Worm (Caenorhabditis elegans) whole organism, L4 larva: ENCODE data around the gene srz-13.

Source experiments
- D1046.2 ChIP-seq: fragments of 200-800 bp; sonication (Bioruptor generic); IDR thresholded peaks from 2 replicates; pipeline ENCODE4 v1.3.6; 2022; ENCODE audit warnings: missing genetic modification characterization, missing compliant biosample characterization
- F26F4.8 ChIP-seq: fragments of 200-800 bp; sonication (Bioruptor generic); conservative IDR thresholded peaks from 2 replicates; pipeline ENCODE4 v1.3.6; 2022; ENCODE audit warnings: missing genetic modification characterization, missing compliant biosample characterization
- F37D6.2 ChIP-seq: sonication (generic microtip); optimal IDR thresholded peaks from 2 replicates; lab custom pipeline; 2016; ENCODE audit warnings: mild to moderate bottlenecking, missing genetic modification characterization, missing compliant biosample characterization
- Y5F2A.4 ChIP-seq: fragments of 200-800 bp; sonication (Bioruptor generic); optimal IDR thresholded peaks from 2 replicates; lab custom pipeline; 2018; ENCODE audit warnings: mild to moderate bottlenecking, missing genetic modification characterization, missing compliant biosample characterization
- Y75B8A.6 ChIP-seq: fragments of 200-800 bp; sonication (Bioruptor generic); IDR thresholded peaks from 2 replicates; pipeline ENCODE4 v1.3.6; 2022; ENCODE audit warnings: missing genetic modification reagents, missing genetic modification characterization, missing compliant biosample characterization
- aha-1 ChIP-seq: fragments of 150-350 bp; peaks from one replicate; lab custom pipeline; 2014; ENCODE audit warnings: missing biosample characterization, missing genetic modification characterization
- attf-4 ChIP-seq: sonication (generic microtip); optimal IDR thresholded peaks from 3 replicates; lab custom pipeline; 2017; ENCODE audit warnings: missing biosample characterization, missing genetic modification characterization
- ceh-20 ChIP-seq: fragments of 200-800 bp; sonication (Bioruptor generic); IDR thresholded peaks from 2 replicates; pipeline ENCODE4 v1.3.6; 2022; ENCODE audit warnings: missing genetic modification reagents, missing genetic modification characterization, missing compliant biosample characterization
- ceh-44 ChIP-seq: fragments of 200-800 bp; sonication (Bioruptor generic); IDR thresholded peaks from 2 replicates; pipeline ENCODE4 v1.3.6; 2022; ENCODE audit warnings: missing genetic modification reagents, missing genetic modification characterization, missing compliant biosample characterization
- ceh-62 ChIP-seq: sonication (generic microtip); optimal IDR thresholded peaks from 2 replicates; lab custom pipeline; 2017; ENCODE audit warnings: missing biosample characterization, missing genetic modification characterization
- ceh-82 ChIP-seq: sonication (generic microtip); optimal IDR thresholded peaks from 2 replicates; lab custom pipeline; 2017; ENCODE audit warnings: missing biosample characterization, missing genetic modification characterization
- cey-2 ChIP-seq: sonication (generic microtip); optimal IDR thresholded peaks from 3 replicates; lab custom pipeline; 2017; ENCODE audit warnings: missing genetic modification characterization, mild to moderate bottlenecking, missing compliant biosample characterization, antibody characterized with exemption, borderline replicate concordance; ENCODE audit not compliant: insufficient read depth
- daf-12 ChIP-seq: fragments of 150-350 bp; optimal IDR thresholded peaks from 2 replicates; lab custom pipeline; 2014; ENCODE audit warnings: missing biosample characterization, missing genetic modification reagents, missing genetic modification characterization
- daf-16 ChIP-seq, 3 experiments: sonication (generic microtip); optimal IDR thresholded peaks; 2 replicates each; lab custom pipeline; 2016 to 2017; ENCODE audit warnings: missing genetic modification characterization in 3 of 3, missing genetic modification reagents in 3 of 3, mild to moderate bottlenecking in 2 of 3, missing compliant biosample characterization in 2 of 3, missing biosample characterization in 1 of 3, moderate library complexity in 1 of 3
- dpl-1 ChIP-seq: fragments of 150-350 bp; optimal IDR thresholded peaks from 2 replicates; lab custom pipeline; 2014; ENCODE audit warnings: missing biosample characterization, missing genetic modification reagents, missing genetic modification characterization
- duxl-1 ChIP-seq: sonication (generic microtip); optimal IDR thresholded peaks from 2 replicates; lab custom pipeline; 2016; ENCODE audit warnings: mild to moderate bottlenecking, missing genetic modification characterization, moderate library complexity, missing compliant biosample characterization; ENCODE audit not compliant: poor library complexity
- gei-8 ChIP-seq: fragments of 200-800 bp; sonication (Bioruptor generic); optimal IDR thresholded peaks from 2 replicates; lab custom pipeline; 2018; ENCODE audit warnings: mild to moderate bottlenecking, missing genetic modification characterization, missing compliant biosample characterization
- hlh-30 ChIP-seq: sonication (generic microtip); optimal IDR thresholded peaks from 2 replicates; lab custom pipeline; 2017; ENCODE audit warnings: antibody characterized with exemption, mild to moderate bottlenecking, missing genetic modification characterization, missing compliant biosample characterization; ENCODE audit not compliant: insufficient read depth
- lin-38 ChIP-seq: fragments of 200-800 bp; sonication (Bioruptor generic); IDR thresholded peaks from 2 replicates; pipeline ENCODE4 v1.3.6; 2022; ENCODE audit warnings: missing genetic modification reagents, missing genetic modification characterization, missing compliant biosample characterization
- madf-9 ChIP-seq: fragments of 200-800 bp; sonication (Bioruptor generic); conservative IDR thresholded peaks from 2 replicates; pipeline ENCODE4 v1.3.6; 2022; ENCODE audit warnings: missing genetic modification reagents, missing genetic modification characterization, missing compliant biosample characterization
- mdt-29 ChIP-seq: fragments of 200-800 bp; sonication (Bioruptor generic); IDR thresholded peaks from 2 replicates; pipeline ENCODE4 v1.3.6; 2022; ENCODE audit warnings: missing genetic modification reagents, missing genetic modification characterization, missing compliant biosample characterization
- mxl-2 ChIP-seq: fragments of 200-800 bp; sonication (Bioruptor generic); conservative IDR thresholded peaks from 2 replicates; pipeline ENCODE4 v1.3.6; 2022; ENCODE audit warnings: missing genetic modification reagents, missing genetic modification characterization, missing compliant biosample characterization
- nhr-10 ChIP-seq: fragments of 150-350 bp; optimal IDR thresholded peaks from 2 replicates; lab custom pipeline; 2014; ENCODE audit warnings: missing biosample characterization, missing genetic modification characterization
- nhr-237 ChIP-seq: sonication (generic microtip); optimal IDR thresholded peaks from 2 replicates; lab custom pipeline; 2017; ENCODE audit warnings: missing biosample characterization, missing genetic modification characterization
- nhr-25 ChIP-seq: sonication (generic microtip); optimal IDR thresholded peaks from 2 replicates; lab custom pipeline; 2017; ENCODE audit warnings: missing genetic modification characterization, mild to moderate bottlenecking, missing compliant biosample characterization, antibody characterized with exemption, moderate library complexity, borderline replicate concordance; ENCODE audit not compliant: insufficient read depth
- nhr-28 ChIP-seq: fragments of 150-350 bp; optimal IDR thresholded peaks from 2 replicates; lab custom pipeline; 2014; ENCODE audit warnings: missing biosample characterization, missing genetic modification characterization
- nhr-6 ChIP-seq: fragments of 150-350 bp; optimal IDR thresholded peaks from 2 replicates; lab custom pipeline; 2014; ENCODE audit warnings: missing biosample characterization, missing genetic modification characterization
- nhr-76 ChIP-seq: fragments of 150-350 bp; optimal IDR thresholded peaks from 2 replicates; lab custom pipeline; 2014; ENCODE audit warnings: missing biosample characterization, missing genetic modification characterization
- nhr-77 ChIP-seq: fragments of 150-350 bp; optimal IDR thresholded peaks from 2 replicates; lab custom pipeline; 2014; ENCODE audit warnings: missing biosample characterization, missing genetic modification characterization
- pha-4 ChIP-seq, 2 experiments: fragments of 150-350 bp in 1 of 2; fragments of 200-800 bp in 1 of 2; sonication (Bioruptor generic) in 1 of 2; IDR thresholded peaks in 1 of 2; optimal IDR thresholded peaks in 1 of 2; 2 replicates each; pipeline versions ENCODE4 v1.3.6 to Lab custom; 2014 to 2022; ENCODE audit warnings: missing genetic modification characterization in 2 of 2, missing genetic modification reagents in 2 of 2, missing biosample characterization in 1 of 2, missing compliant biosample characterization in 1 of 2
- php-3 ChIP-seq: fragments of 200-800 bp; sonication (Bioruptor generic); IDR thresholded peaks from 2 replicates; pipeline ENCODE4 v1.3.6; 2022; ENCODE audit warnings: missing genetic modification reagents, missing genetic modification characterization, missing compliant biosample characterization
- pqm-1 ChIP-seq: sonication (generic microtip); optimal IDR thresholded peaks from 2 replicates; lab custom pipeline; 2017; ENCODE audit warnings: missing biosample characterization, missing genetic modification characterization
- saeg-2 ChIP-seq: fragments of 200-800 bp; sonication (Bioruptor generic); IDR thresholded peaks from 2 replicates; pipeline ENCODE4 v1.3.6; 2022; ENCODE audit warnings: missing genetic modification reagents, missing genetic modification characterization, missing compliant biosample characterization
- sdz-12 ChIP-seq: fragments of 200-800 bp; sonication (Bioruptor generic); optimal IDR thresholded peaks from 2 replicates; lab custom pipeline; 2018; ENCODE audit warnings: mild to moderate bottlenecking, missing genetic modification characterization, missing compliant biosample characterization
- spr-3 ChIP-seq: fragments of 200-800 bp; sonication (Bioruptor generic); optimal IDR thresholded peaks from 2 replicates; lab custom pipeline; 2018; ENCODE audit warnings: mild to moderate bottlenecking, missing genetic modification characterization, missing compliant biosample characterization
- tag-97 ChIP-seq: fragments of 200-800 bp; sonication (Bioruptor generic); IDR thresholded peaks from 2 replicates; pipeline ENCODE4 v1.3.6; 2022; ENCODE audit warnings: missing genetic modification characterization, missing compliant biosample characterization
- zfp-3 ChIP-seq: fragments of 200-800 bp; sonication (Bioruptor generic); conservative IDR thresholded peaks from 2 replicates; pipeline ENCODE4 v1.3.6; 2022; ENCODE audit warnings: missing genetic modification reagents, missing genetic modification characterization, missing compliant biosample characterization
- zip-2 ChIP-seq: fragments of 150-350 bp; optimal IDR thresholded peaks from 2 replicates; lab custom pipeline; 2014; ENCODE audit warnings: missing biosample characterization, missing genetic modification characterization
- ztf-7 ChIP-seq: fragments of 150-350 bp; optimal IDR thresholded peaks from 2 replicates; lab custom pipeline; 2014; ENCODE audit warnings: missing biosample characterization, missing genetic modification characterization

The srz-13 gene

DNA sequence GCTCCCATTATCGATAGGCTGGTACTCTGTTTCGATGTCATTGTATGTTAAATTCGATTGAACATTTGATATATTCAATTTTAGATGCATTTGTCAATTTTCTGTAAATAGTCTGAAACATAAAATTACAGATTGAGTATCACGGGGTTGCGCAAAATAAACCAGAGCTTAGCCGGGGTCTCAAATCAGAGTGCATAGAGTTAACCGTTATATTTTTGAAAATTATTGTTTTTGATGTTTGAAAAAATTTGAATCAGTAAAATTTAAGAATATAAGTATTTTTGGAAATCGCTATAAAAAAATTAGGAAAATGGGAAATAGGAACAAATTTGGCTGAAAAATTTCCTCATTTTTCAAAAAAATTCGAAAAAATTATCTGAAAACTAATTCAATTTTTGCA is 22.6 kb upstream of the srz-13 start, which contains the start of gene F10A3.17:
Gene F10A3.17, minus strand, starts transcription at position 101 of the 400 bp plus-strand sequence.
- TF ChIP-seq nhr-237 (tag; lab: Kevin White, UChicago) (no peak), ceh-20 (GFP tag; lab: Robert Waterston, UW) (no peak), spr-3 (GFP tag; lab: Kevin White, UChicago) (no peak), hlh-30 (tag; lab: Kevin White, UChicago) (no peak), ceh-82 (tag; lab: Kevin White, UChicago) (no peak), Y5F2A.4 (GFP tag; lab: Kevin White, UChicago) (no peak), zfp-3 (GFP tag; lab: Robert Waterston, UW) (no peak), ceh-44 (GFP tag; lab: Robert Waterston, UW) (no peak), nhr-10 (tag; lab: Kevin White, UChicago) (no peak), nhr-25 (no peak), php-3 (no peak), nhr-6 (no peak), nhr-76 (tag; lab: Kevin White, UChicago) (no peak), lin-38 (GFP tag; lab: Robert Waterston, UW) (no peak), cey-2 (tag; lab: Kevin White, UChicago) (no peak), F37D6.2 (tag; lab: Kevin White, UChicago) (no peak), gei-8 (no peak)

DNA sequence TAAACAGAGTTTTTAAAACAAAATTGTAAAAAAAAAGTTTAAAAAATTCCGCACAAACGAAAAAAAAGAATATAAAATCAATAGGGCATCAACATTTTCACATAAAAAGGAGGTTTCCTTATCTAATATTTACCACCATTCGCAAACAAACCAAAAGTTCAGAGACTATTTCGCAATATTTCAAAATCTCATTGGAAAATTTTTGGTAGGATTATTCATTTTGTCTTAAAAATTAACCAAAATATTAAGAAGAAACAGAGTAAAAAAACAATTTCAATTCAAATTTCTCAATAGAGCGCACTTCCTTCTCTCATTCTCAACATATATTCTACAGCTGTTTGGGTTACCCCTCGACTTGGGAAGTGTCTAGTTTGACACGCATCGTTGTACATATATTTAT is 22.1 kb upstream of the srz-13 start:
- TF ChIP-seq pha-4 (GFP tag; IDR thresholded peaks at IDR 0.05; lab: Robert Waterston, UW) (no peak), pha-4 (tag; optimal IDR thresholded peaks at IDR 0.05; lab: Kevin White, UChicago) (peak; percentile 19), ztf-7 (tag; lab: Kevin White, UChicago) (peak; percentile 30), nhr-77 (peak; percentile 47), mdt-29 (GFP tag; lab: Robert Waterston, UW) (no peak), ceh-62 (tag; lab: Kevin White, UChicago) (no peak), nhr-28 (tag; lab: Kevin White, UChicago) (peak; percentile 37), zip-2 (peak; percentile 90), aha-1 (tag; lab: Kevin White, UChicago) (peak; percentile 46), pqm-1 (peak; percentile 22), sdz-12 (GFP tag; lab: Kevin White, UChicago) (no peak), daf-16 (GFP tag; optimal IDR thresholded peaks at IDR 0.05; lab: Kevin White, UChicago) (no peak), daf-16 (tag; optimal IDR thresholded peaks at IDR 0.05; lab: Kevin White, UChicago) (peak; percentile 73), dpl-1 (no peak)

DNA sequence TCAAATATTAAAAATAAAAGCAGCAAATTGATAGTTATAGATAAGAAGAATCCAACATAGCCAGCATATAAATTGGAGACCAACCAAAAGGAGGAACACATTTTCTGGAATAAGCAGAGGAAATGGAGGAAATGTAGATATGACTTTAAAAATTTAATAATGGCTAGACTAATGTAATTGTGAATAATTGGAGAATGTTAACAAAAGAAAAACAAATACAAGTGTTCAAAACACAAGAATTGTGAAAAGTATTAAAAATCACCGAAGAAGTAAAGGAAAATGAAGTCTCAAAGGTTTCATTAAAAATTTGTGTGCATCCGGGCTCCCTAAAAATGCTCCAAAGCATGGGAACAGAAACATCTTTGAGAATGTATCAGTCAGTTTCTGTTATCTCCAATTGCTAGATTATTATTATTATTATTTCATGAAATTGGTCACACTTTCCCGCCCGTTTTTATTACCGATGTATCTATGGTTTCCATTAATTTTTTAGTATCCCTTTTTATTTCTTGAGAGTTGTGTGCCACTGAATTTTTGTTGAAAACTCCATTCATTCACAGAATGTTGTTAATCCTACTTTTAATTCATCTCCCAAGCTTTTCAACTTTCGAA is 20.0 kb upstream of the srz-13 start, which contains the start of the genes str-109 and F10A3.11:
Gene str-109, minus strand, starts transcription at position 101 of the 612 bp plus-strand sequence.
Gene F10A3.11, plus strand, starts transcription at position 562 of the 612 bp plus-strand sequence.
- no peak for TF ChIP-seq F26F4.8 (GFP tag; lab: Robert Waterston, UW)
- no peak for TF ChIP-seq ceh-62 (tag; lab: Kevin White, UChicago)
- TF ChIP-seq madf-9 (GFP tag; lab: Robert Waterston, UW) = no peak

DNA sequence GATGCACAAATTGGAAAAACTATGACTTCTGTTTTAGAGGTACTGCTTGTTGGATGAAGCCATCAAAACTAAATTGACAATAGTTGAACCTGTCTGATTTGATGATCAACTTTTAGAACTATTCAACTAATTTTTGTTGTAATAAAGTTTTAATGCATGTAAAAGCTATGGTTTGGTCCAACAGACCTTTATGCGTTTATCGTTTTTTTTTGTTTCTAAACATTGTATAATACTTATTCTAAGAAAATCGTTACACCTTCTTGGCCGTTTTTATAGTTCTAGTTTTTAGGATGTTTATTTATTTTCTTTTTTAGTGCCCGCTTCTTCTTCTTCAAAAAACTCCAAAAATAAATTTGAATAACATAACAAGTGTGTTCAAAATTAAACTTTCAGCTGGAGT is 18.5 kb upstream of the srz-13 start, which contains the start of gene F10A3.12:
Gene F10A3.12, plus strand, starts transcription at position 301 of the 400 bp plus-strand sequence.
- TF ChIP-seq D1046.2 (no peak), Y75B8A.6 (no peak), duxl-1 (tag; lab: Kevin White, UChicago) (no peak), saeg-2 (GFP tag; lab: Robert Waterston, UW) (no peak), nhr-76 (tag; lab: Kevin White, UChicago) (no peak), ztf-7 (tag; lab: Kevin White, UChicago) (no peak), daf-12 (tag; lab: Kevin White, UChicago) (no peak), attf-4 (tag; lab: Kevin White, UChicago) (no peak), Y5F2A.4 (GFP tag; lab: Kevin White, UChicago) (no peak), tag-97 (GFP tag; lab: Robert Waterston, UW) (no peak), mxl-2 (GFP tag; lab: Robert Waterston, UW) (no peak), nhr-10 (tag; lab: Kevin White, UChicago) (no peak), nhr-237 (tag; lab: Kevin White, UChicago) (no peak)
